Worm (Caenorhabditis elegans) whole organism, L1 larva: ENCODE measurements around the gene mltn-10.
A peak's percentile ranks its signal among the peaks of the same experiment; 100 is the strongest.

ENCODE experiments used
- C04F5.9 ChIP-seq: sonication (generic microtip); optimal IDR thresholded peaks from 2 replicates; lab custom pipeline; 2016; ENCODE audit warnings: missing genetic modification characterization, missing compliant biosample characterization
- C16A3.4 ChIP-seq: fragments of 150-350 bp; optimal IDR thresholded peaks from 2 replicates; lab custom pipeline; 2014; ENCODE audit warnings: missing biosample characterization, missing genetic modification characterization
- F16B12.6 ChIP-seq: fragments of 150-350 bp; optimal IDR thresholded peaks from 2 replicates; lab custom pipeline; 2014; ENCODE audit warnings: missing biosample characterization, missing genetic modification characterization
- blmp-1 ChIP-seq: fragments of 150-350 bp; optimal IDR thresholded peaks from 2 replicates; lab custom pipeline; 2014; ENCODE audit warnings: missing biosample characterization, missing genetic modification characterization
- ceh-63 ChIP-seq: fragments of 200-800 bp; sonication (Bioruptor generic); optimal IDR thresholded peaks from 2 replicates; lab custom pipeline; 2018; ENCODE audit warnings: mild to moderate bottlenecking, missing genetic modification characterization, missing compliant biosample characterization
- ceh-8 ChIP-seq: fragments of 200-800 bp; sonication (Bioruptor generic); optimal IDR thresholded peaks from 2 replicates; lab custom pipeline; 2018; ENCODE audit warnings: mild to moderate bottlenecking, missing genetic modification characterization, moderate library complexity, missing compliant biosample characterization
- ceh-82 ChIP-seq, 3 experiments: fragments of 150-350 bp in 1 of 3; sonication (generic microtip) in 2 of 3; optimal IDR thresholded peaks; 2 replicates each; lab custom pipeline; 2014 to 2017; ENCODE audit warnings: missing biosample characterization in 3 of 3, missing genetic modification characterization in 3 of 3
- ceh-90 ChIP-seq: sonication (generic microtip); optimal IDR thresholded peaks from 2 replicates; lab custom pipeline; 2016; ENCODE audit warnings: missing genetic modification characterization, missing compliant biosample characterization
- ces-1 ChIP-seq: fragments of 150-350 bp; optimal IDR thresholded peaks from 2 replicates; lab custom pipeline; 2014; ENCODE audit warnings: missing biosample characterization, missing genetic modification reagents, missing genetic modification characterization
- efl-1 ChIP-seq, 4 experiments: fragments of 150-350 bp; optimal IDR thresholded peaks in 3 of 4; peaks in 1 of 4; 1 replicate in 1 of 4; 2 replicates in 3 of 4; lab custom pipeline; 2014; ENCODE audit warnings: missing biosample characterization in 2 of 4, missing genetic modification characterization in 2 of 4, missing genetic modification reagents in 2 of 4
- efl-3 ChIP-seq: fragments of 200-800 bp; sonication (Bioruptor generic); optimal IDR thresholded peaks from 2 replicates; lab custom pipeline; 2018; ENCODE audit warnings: mild to moderate bottlenecking, missing genetic modification characterization, missing compliant biosample characterization
- egl-13 ChIP-seq: sonication (generic microtip); optimal IDR thresholded peaks from 2 replicates; lab custom pipeline; 2016; ENCODE audit warnings: missing genotype, missing genetic modification reagents, missing genetic modification characterization, missing compliant biosample characterization
- elt-3 ChIP-seq, 6 experiments: fragments of 150-350 bp in 1 of 6; sonication (generic microtip); optimal IDR thresholded peaks; 2 replicates each; lab custom pipeline; 2017 to 2018; ENCODE audit warnings: missing biosample characterization in 6 of 6, missing genetic modification characterization in 6 of 6, inconsistent platforms in 1 of 6
- ets-5 ChIP-seq: fragments of 200-800 bp; sonication (Bioruptor generic); IDR thresholded peaks from 2 replicates; pipeline ENCODE4 v1.3.6; 2022; ENCODE audit warnings: missing genetic modification characterization, missing compliant biosample characterization
- fkh-10 ChIP-seq: sonication (generic microtip); optimal IDR thresholded peaks from 2 replicates; lab custom pipeline; 2017; ENCODE audit warnings: missing biosample characterization, missing genetic modification reagents, missing genetic modification characterization
- fkh-4 ChIP-seq: sonication (generic microtip); optimal IDR thresholded peaks from 2 replicates; lab custom pipeline; 2016; ENCODE audit warnings: missing compliant biosample characterization, missing genetic modification characterization, borderline replicate concordance
- fkh-8 ChIP-seq: sonication (generic microtip); optimal IDR thresholded peaks from 2 replicates; lab custom pipeline; 2016; ENCODE audit warnings: mild to moderate bottlenecking, missing genetic modification characterization, missing compliant biosample characterization
- jun-1 ChIP-seq: fragments of 150-350 bp; optimal IDR thresholded peaks from 2 replicates; lab custom pipeline; 2014; ENCODE audit warnings: missing biosample characterization, missing genetic modification reagents, missing genetic modification characterization
- lin-14 ChIP-seq: fragments of 200-800 bp; sonication (Bioruptor generic); optimal IDR thresholded peaks from 2 replicates; lab custom pipeline; 2018; ENCODE audit warnings: mild to moderate bottlenecking, missing genetic modification characterization, moderate library complexity, missing compliant biosample characterization
- lin-35 ChIP-seq, 2 experiments: fragments of 150-350 bp; optimal IDR thresholded peaks; 2 replicates each; lab custom pipeline; 2014; ENCODE audit warnings: missing biosample characterization in 2 of 2, missing genetic modification characterization in 2 of 2, missing genetic modification reagents in 2 of 2
- lin-39 ChIP-seq: fragments of 150-350 bp; optimal IDR thresholded peaks from 2 replicates; lab custom pipeline; 2014; ENCODE audit warnings: missing biosample characterization, missing genetic modification reagents, missing genetic modification characterization
- mep-1 ChIP-seq: fragments of 150-350 bp; optimal IDR thresholded peaks from 2 replicates; lab custom pipeline; 2014; ENCODE audit warnings: missing biosample characterization, missing genetic modification characterization
- nhr-11 ChIP-seq: fragments of 150-350 bp; optimal IDR thresholded peaks from 2 replicates; lab custom pipeline; 2014; ENCODE audit warnings: missing biosample characterization, missing genetic modification characterization
- nhr-12 ChIP-seq: sonication (generic microtip); optimal IDR thresholded peaks from 2 replicates; lab custom pipeline; 2017; ENCODE audit warnings: missing biosample characterization, missing genetic modification characterization
- nhr-19 ChIP-seq: fragments of 200-800 bp; sonication (Bioruptor generic); conservative IDR thresholded peaks from 2 replicates; pipeline ENCODE4 v1.3.6; 2022; ENCODE audit warnings: missing genetic modification characterization, missing compliant biosample characterization
- nhr-20 ChIP-seq: sonication (generic microtip); optimal IDR thresholded peaks from 2 replicates; lab custom pipeline; 2016; ENCODE audit warnings: mild to moderate bottlenecking, missing genetic modification characterization, missing compliant biosample characterization
- nhr-47 ChIP-seq: sonication (generic microtip); optimal IDR thresholded peaks from 2 replicates; lab custom pipeline; 2016; ENCODE audit warnings: mild to moderate bottlenecking, missing genetic modification characterization, moderate library complexity, missing compliant biosample characterization
- nhr-76 ChIP-seq: sonication (generic microtip); optimal IDR thresholded peaks from 2 replicates; lab custom pipeline; 2017; ENCODE audit warnings: missing biosample characterization, missing genetic modification characterization
- nhr-85 ChIP-seq: sonication (generic microtip); peaks from one replicate; lab custom pipeline; 2016; ENCODE audit warnings: missing genetic modification characterization, inconsistent platforms, missing compliant biosample characterization
- pax-3 ChIP-seq: fragments of 200-800 bp; sonication (Bioruptor generic); optimal IDR thresholded peaks from 2 replicates; lab custom pipeline; 2018; ENCODE audit warnings: mild to moderate bottlenecking, missing genetic modification characterization, moderate library complexity, missing compliant biosample characterization
- rnt-1 ChIP-seq: sonication (generic microtip); optimal IDR thresholded peaks from 2 replicates; lab custom pipeline; 2016; ENCODE audit warnings: mild to moderate bottlenecking, missing genetic modification characterization, moderate library complexity, missing compliant biosample characterization
- skn-1 ChIP-seq: fragments of 150-350 bp; optimal IDR thresholded peaks from 2 replicates; lab custom pipeline; 2014; ENCODE audit warnings: missing biosample characterization, missing genetic modification characterization
- snpc-4 ChIP-seq: fragments of 150-350 bp; optimal IDR thresholded peaks from 2 replicates; lab custom pipeline; 2014; ENCODE audit warnings: missing biosample characterization, missing genetic modification characterization
- snu-23 ChIP-seq: sonication (generic microtip); optimal IDR thresholded peaks from 2 replicates; lab custom pipeline; 2016; ENCODE audit warnings: missing genetic modification characterization, missing compliant biosample characterization
- sox-4 ChIP-seq: sonication (generic microtip); optimal IDR thresholded peaks from 2 replicates; lab custom pipeline; 2016; ENCODE audit warnings: missing genetic modification characterization, missing compliant biosample characterization
- sup-37 ChIP-seq: fragments of 200-800 bp; sonication (Bioruptor generic); optimal IDR thresholded peaks from 2 replicates; lab custom pipeline; 2018; ENCODE audit warnings: mild to moderate bottlenecking, missing genetic modification characterization, missing compliant biosample characterization
- unc-30 ChIP-seq: sonication (generic microtip); optimal IDR thresholded peaks from 2 replicates; lab custom pipeline; 2017; ENCODE audit warnings: missing biosample characterization, missing genetic modification characterization
- unc-62 ChIP-seq: fragments of 150-350 bp; optimal IDR thresholded peaks from 2 replicates; lab custom pipeline; 2014; ENCODE audit warnings: missing biosample characterization, missing genetic modification reagents, missing genetic modification characterization
- unc-86 ChIP-seq: sonication (generic microtip); optimal IDR thresholded peaks from 2 replicates; lab custom pipeline; 2016; ENCODE audit warnings: missing genetic modification characterization, missing compliant biosample characterization
- ztf-11 ChIP-seq, 2 experiments: sonication (generic microtip); optimal IDR thresholded peaks; 2 replicates each; lab custom pipeline; 2016 to 2017; ENCODE audit warnings: missing genetic modification characterization in 2 of 2, missing biosample characterization in 1 of 2, missing compliant biosample characterization in 1 of 2

Gene mltn-10

DNA sequence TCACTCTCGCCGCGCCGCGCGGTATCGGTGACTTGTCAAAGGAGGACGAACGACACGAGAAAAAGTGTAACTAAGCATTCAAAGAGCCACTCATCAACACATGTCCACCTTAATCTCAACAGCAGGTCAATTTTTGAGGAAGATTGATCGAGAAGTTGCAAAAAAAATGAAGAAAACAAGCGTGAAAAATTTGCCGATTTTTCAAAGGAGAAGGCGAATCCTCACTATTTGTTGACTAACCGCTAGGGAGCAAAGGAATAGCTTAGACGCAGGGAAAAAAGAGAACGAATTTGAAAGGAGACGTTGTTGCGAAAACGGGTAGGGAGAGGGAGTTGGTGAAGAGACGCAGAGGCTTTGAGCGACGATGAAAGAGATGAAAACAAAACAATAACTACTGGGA, 22.4 kb downstream of the mltn-10 start (continued):
- TF ChIP-seq lin-14 (GFP tag; lab: Kevin White, UChicago) = peak; percentile 91
- TF ChIP-seq snu-23 (GFP tag; lab: Kevin White, UChicago) = peak; percentile 68
- no peak for TF ChIP-seq ztf-11 (tag; optimal IDR thresholded peaks at IDR 0.05; lab: Kevin White, UChicago)
- TF ChIP-seq C04F5.9 = no peak
- peak; percentile 24 to 26 for TF ChIP-seq lin-35 (GFP tag; optimal IDR thresholded peaks at IDR 0.05; lab: Kevin White, UChicago)
- peak; percentile 69 for TF ChIP-seq mep-1
- no peak for TF ChIP-seq ets-5 (GFP tag; lab: Robert Waterston, UW)
- TF ChIP-seq ceh-82 (tag; optimal IDR thresholded peaks at IDR 0.05; lab: Kevin White, UChicago) = peak in 2 of 3 experiments; percentile 16 to 47
- no peak for TF ChIP-seq sox-4 (tag; lab: Kevin White, UChicago)
- TF ChIP-seq nhr-12 (tag; lab: Kevin White, UChicago) = no peak
- no peak for TF ChIP-seq sup-37 (GFP tag; lab: Kevin White, UChicago)
- no peak for TF ChIP-seq egl-13
- TF ChIP-seq nhr-20 = peak; percentile 45
- TF ChIP-seq efl-3 (GFP tag; lab: Kevin White, UChicago) = no peak
- TF ChIP-seq pax-3 (tag; lab: Kevin White, UChicago) = no peak
- TF ChIP-seq fkh-4 (tag; lab: Kevin White, UChicago) = peak; percentile 28
- no peak for TF ChIP-seq fkh-8 (tag; lab: Kevin White, UChicago)
- peak; percentile 91 for TF ChIP-seq lin-39
- no peak for TF ChIP-seq ceh-90
- TF ChIP-seq unc-30 = no peak
- no peak for TF ChIP-seq fkh-10 (GFP tag; lab: Kevin White, UChicago)
- peak; percentile 3 for TF ChIP-seq C16A3.4 (tag; lab: Kevin White, UChicago)
- no peak for TF ChIP-seq F16B12.6 (tag; lab: Kevin White, UChicago)
- no peak for TF ChIP-seq nhr-76 (tag; lab: Kevin White, UChicago)
- peak; percentile 24; the same call in 1 of the 2 replicates for TF ChIP-seq nhr-19 (GFP tag; lab: Robert Waterston, UW)
- no peak for TF ChIP-seq nhr-11 (tag; lab: Kevin White, UChicago)
- no peak for TF ChIP-seq jun-1
- TF ChIP-seq unc-86 (tag; lab: Kevin White, UChicago) = no peak
- TF ChIP-seq rnt-1 = peak; percentile 58
- no peak for TF ChIP-seq skn-1 (tag; lab: Kevin White, UChicago)
- no peak for TF ChIP-seq ceh-8
- TF ChIP-seq, all 84 proteins: peak for 26

- no peak for TF ChIP-seq lin-14 (GFP tag; lab: Kevin White, UChicago)
- no peak for TF ChIP-seq efl-1 (optimal IDR thresholded peaks at IDR 0.05; lab: Kevin White, UChicago)
- TF ChIP-seq efl-1 (GFP tag; optimal IDR thresholded peaks at IDR 0.05 in 1 of 2; lab: Kevin White, UChicago) = peak in 1 of 2 experiments; percentile 87
Observed at ce11 chrII:14647550-14647949, 24.7 kb downstream of the mltn-10 start.

ce11 chrII:14664647-14665518, 42.0 kb downstream of the mltn-10 start:
- no peak for TF ChIP-seq ces-1 (GFP tag; lab: Kevin White, UChicago)
- peak; percentile 51 for TF ChIP-seq nhr-85 (tag; lab: Kevin White, UChicago)
- no peak for TF ChIP-seq mep-1
- no peak for TF ChIP-seq ceh-8
- no peak for TF ChIP-seq nhr-47 (tag; lab: Kevin White, UChicago)
- no peak for TF ChIP-seq rnt-1
- peak in 4 of 6 experiments; percentile 25 to 79 (median 67) for TF ChIP-seq elt-3 (tag; optimal IDR thresholded peaks at IDR 0.05; lab: Kevin White, UChicago)
- TF ChIP-seq lin-35 (GFP tag; optimal IDR thresholded peaks at IDR 0.05; lab: Kevin White, UChicago) = no peak
- no peak for TF ChIP-seq snpc-4 (tag; lab: Kevin White, UChicago)
- TF ChIP-seq unc-30 = no peak
- no peak for TF ChIP-seq ceh-63 (GFP tag; lab: Kevin White, UChicago)
- TF ChIP-seq blmp-1 = peak; percentile 3
- peak; percentile 61 for TF ChIP-seq lin-14 (GFP tag; lab: Kevin White, UChicago)
- TF ChIP-seq unc-62 (GFP tag; lab: Kevin White, UChicago) = no peak
- TF ChIP-seq efl-1 (optimal IDR thresholded peaks at IDR 0.05; lab: Kevin White, UChicago) = no peak
- peak in 1 of 2 experiments; percentile 61 for TF ChIP-seq efl-1 (GFP tag; optimal IDR thresholded peaks at IDR 0.05 in 1 of 2; lab: Kevin White, UChicago)
- no peak for TF ChIP-seq sox-4 (tag; lab: Kevin White, UChicago)
- no peak for TF ChIP-seq ceh-90
- TF ChIP-seq, all 84 proteins: peak for 5
